Fruit fly (Drosophila melanogaster): ENCODE data around the gene Hmgcl.

Hmgcl gene

DNA sequence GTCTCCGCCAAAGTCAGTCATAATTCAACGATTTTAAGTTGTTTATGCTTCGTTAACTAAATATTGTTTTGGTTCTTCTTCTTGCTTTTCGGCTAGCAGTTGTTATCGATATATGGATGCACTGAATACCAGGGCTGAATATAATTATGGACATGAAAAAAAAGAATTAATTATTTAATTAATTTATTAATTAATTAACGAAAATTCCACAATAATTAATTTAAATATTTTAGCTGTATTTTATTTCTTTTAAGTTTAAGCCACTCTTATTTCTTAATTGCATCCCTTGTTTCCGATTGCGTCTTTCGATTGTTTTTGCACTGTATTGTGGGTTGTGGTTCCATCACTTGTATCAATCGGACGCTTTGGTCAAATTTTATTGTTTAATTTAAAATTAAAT, 10.1 kb upstream of the Hmgcl start, which contains the start of the genes Gas41 and SA1 (continued):
- TF ChIP-seq run (tag; optimal IDR thresholded peaks at IDR 0.05): peak; percentile 66
- peak; percentile 48; the same call in 1 of the 3 replicates for TF ChIP-seq mld (GFP tag; IDR thresholded peaks at IDR 0.05; ENCODE audit: partially characterized antibody)
- TF ChIP-seq CG14860 (GFP tag; IDR thresholded peaks at IDR 0.05; ENCODE audit: partially characterized antibody): peak; percentile 44; the same call in 1 of the 3 replicates
- peak; percentile 74 for TF ChIP-seq Hand (GFP tag; optimal IDR thresholded peaks at IDR 0.05)
- peak; percentile 75 for TF ChIP-seq CG6254 (GFP tag; optimal IDR thresholded peaks at IDR 0.05)
- TF ChIP-seq CG4404 (GFP tag; IDR thresholded peaks at IDR 0.05): peak; percentile 89
- TF ChIP-seq CG13775 (GFP tag; optimal IDR thresholded peaks at IDR 0.05): peak; percentile 100
- peak; percentile 90 for TF ChIP-seq CG2120 (GFP tag; optimal IDR thresholded peaks at IDR 0.05)
- peak; percentile 80 for TF ChIP-seq CG7372 (GFP tag; IDR thresholded peaks at IDR 0.05)
- TF ChIP-seq Elba2 (GFP tag; optimal IDR thresholded peaks at IDR 0.05): no peak
- TF ChIP-seq Poxn (GFP tag; IDR thresholded peaks at IDR 0.05): no peak
- TF ChIP-seq cg (GFP tag; optimal IDR thresholded peaks at IDR 0.05): no peak
- TF ChIP-seq ap (GFP tag; IDR thresholded peaks at IDR 0.05): no peak
- TF ChIP-seq sc (optimal IDR thresholded peaks at IDR 0.05): no peak
- TF ChIP-seq sc (GFP tag; optimal IDR thresholded peaks at IDR 0.05): peak; percentile 84
- TF ChIP-seq CG17361 (GFP tag; IDR thresholded peaks at IDR 0.05): peak; percentile 95
- peak; percentile 91 for TF ChIP-seq CG14441 (GFP tag; IDR thresholded peaks at IDR 0.05)
- peak; percentile 69 for TF ChIP-seq Bgb (GFP tag; IDR thresholded peaks at IDR 0.05; ENCODE audit: partially characterized antibody)
- TF ChIP-seq Drgx (GFP tag; IDR thresholded peaks at IDR 0.05): peak; percentile 86
- 0 out of 2 replicates have a peak, but pooled peaks have one; percentile 7 for TF ChIP-seq tna (GFP tag; IDR thresholded peaks at IDR 0.05; ENCODE audit: partially characterized antibody)
- peak; percentile 70; the same call in 1 of the 2 replicates for TF ChIP-seq amos (GFP tag; IDR thresholded peaks at IDR 0.05; ENCODE audit: partially characterized antibody)
- no peak for TF ChIP-seq pros (GFP tag; optimal IDR thresholded peaks at IDR 0.05)
- TF ChIP-seq CG16863 (GFP tag; optimal IDR thresholded peaks at IDR 0.05): no peak
- no peak for TF ChIP-seq bowl (GFP tag; IDR thresholded peaks at IDR 0.05)
- TF ChIP-seq CG12744 (GFP tag; optimal IDR thresholded peaks at IDR 0.05): peak; percentile 22
- TF ChIP-seq Ets65A (GFP tag): peak; percentile 63
- peak; percentile 48 for TF ChIP-seq pnt (GFP tag; optimal IDR thresholded peaks at IDR 0.05)
- TF ChIP-seq Lpt (GFP tag; optimal IDR thresholded peaks at IDR 0.05): no peak
- no peak for TF ChIP-seq wor (GFP tag; IDR thresholded peaks at IDR 0.05)
- no peak for TF ChIP-seq CG17568 (GFP tag; optimal IDR thresholded peaks at IDR 0.05)
- TF ChIP-seq exex (tag; optimal IDR thresholded peaks at IDR 0.05): no peak
- peak; percentile 96 for TF ChIP-seq CG15514 (GFP tag; optimal IDR thresholded peaks at IDR 0.05)
- TF ChIP-seq gt (GFP tag; IDR thresholded peaks at IDR 0.05): peak; percentile 58; the same call in 1 of the 2 replicates
- TF ChIP-seq fd102C (GFP tag; optimal IDR thresholded peaks at IDR 0.05): peak; percentile 81
- TF ChIP-seq CG31224 (GFP tag; IDR thresholded peaks at IDR 0.05): peak; percentile 87
- TF ChIP-seq CG8359 (GFP tag; optimal IDR thresholded peaks at IDR 0.05; ENCODE audit: borderline replicate concordance): peak; percentile 18
- TF ChIP-seq da (GFP tag; optimal IDR thresholded peaks at IDR 0.05): no peak
- TF ChIP-seq Rx (GFP tag; IDR thresholded peaks at IDR 0.05): peak; percentile 61
- no peak for TF ChIP-seq ranshi (GFP tag; IDR thresholded peaks at IDR 0.05)
- TF ChIP-seq Oaz (GFP tag; IDR thresholded peaks at IDR 0.05): no peak
- TF ChIP-seq grn (GFP tag; optimal IDR thresholded peaks at IDR 0.05): no peak
- TF ChIP-seq NC2β (GFP tag; optimal IDR thresholded peaks at IDR 0.05): peak; percentile 57
- TF ChIP-seq CG8765 (GFP tag; IDR thresholded peaks at IDR 0.05): peak; percentile 67
- TF ChIP-seq CG17802 (tag; optimal IDR thresholded peaks at IDR 0.05): peak; percentile 52
- peak; percentile 1 for TF ChIP-seq Lhr (GFP tag; optimal IDR thresholded peaks at IDR 0.05)
- TF ChIP-seq Trl (optimal IDR thresholded peaks at IDR 0.05): no peak
- TF ChIP-seq Trl (GFP tag; optimal IDR thresholded peaks at IDR 0.05): peak; percentile 7
- no peak for TF ChIP-seq CG11723 (GFP tag; optimal IDR thresholded peaks at IDR 0.05)
- TF ChIP-seq dmrt99B (tag; optimal IDR thresholded peaks at IDR 0.05): no peak
- TF ChIP-seq CG33213 (GFP tag; optimal IDR thresholded peaks at IDR 0.05): peak; percentile 38
- TF ChIP-seq sd (tag; optimal IDR thresholded peaks at IDR 0.05): no peak
- no peak for TF ChIP-seq ken (GFP tag; IDR thresholded peaks at IDR 0.05)
